Fruit fly (Drosophila melanogaster) whole organism, embryonic: ENCODE data around the gene Hat1.
A peak's percentile ranks its signal among the peaks of the same experiment; 100 is the strongest.

Experiments used
- BEAF-32 ChIP-seq: fragments of 200-800 bp; sonication (Bioruptor generic); optimal IDR thresholded peaks from 3 replicates; lab custom pipeline; 2017; ENCODE audit warnings: missing biosample characterization, missing genetic modification characterization, mild to moderate bottlenecking, moderate library complexity, missing genetic modification reagents
- CG10543 ChIP-seq: fragments of 200-800 bp; sonication (Bioruptor generic); optimal IDR thresholded peaks from 3 replicates; lab custom pipeline; 2017; ENCODE audit warnings: missing biosample characterization, mild to moderate bottlenecking, missing genetic modification characterization, moderate library complexity
- CG10565 ChIP-seq: fragments of 200-800 bp; sonication (Bioruptor generic); optimal IDR thresholded peaks from 3 replicates; lab custom pipeline; 2016; ENCODE audit warnings: missing biosample characterization, mild to moderate bottlenecking, missing genetic modification characterization
- CG11398 ChIP-seq: fragments of 200-800 bp; sonication (Bioruptor generic); optimal IDR thresholded peaks from 2 replicates; lab custom pipeline; 2016; ENCODE audit warnings: missing biosample characterization, missing genetic modification characterization
- CG12104 ChIP-seq: fragments of 200-800 bp; sonication (Bioruptor generic); optimal IDR thresholded peaks from 3 replicates; lab custom pipeline; 2016; ENCODE audit warnings: missing biosample characterization, missing genetic modification characterization
- CG12299 ChIP-seq: fragments of 200-800 bp; sonication (Bioruptor generic); optimal IDR thresholded peaks from 2 replicates; lab custom pipeline; 2018; ENCODE audit warnings: missing biosample characterization, mild to moderate bottlenecking, missing genetic modification characterization
- CG12659 ChIP-seq: fragments of 200-800 bp; sonication (Bioruptor generic); optimal IDR thresholded peaks from 3 replicates; lab custom pipeline; 2017; ENCODE audit warnings: mild to moderate bottlenecking, missing biosample characterization, missing genetic modification reagents, missing genetic modification characterization
- CG13287 ChIP-seq: fragments of 200-800 bp; sonication (Bioruptor generic); IDR thresholded peaks from 2 replicates; pipeline ENCODE4 v1.3.6; 2022; ENCODE audit warnings: missing biosample characterization, missing genetic modification characterization; ENCODE audit not compliant: partially characterized antibody
- CG14710 ChIP-seq: fragments of 200-800 bp; sonication (Bioruptor generic); optimal IDR thresholded peaks from 3 replicates; lab custom pipeline; 2019; ENCODE audit warnings: missing biosample characterization, mild to moderate bottlenecking, missing genetic modification characterization, moderate library complexity
- CG15601 ChIP-seq: fragments of 200-800 bp; sonication (Bioruptor generic); optimal IDR thresholded peaks from 3 replicates; lab custom pipeline; 2019; ENCODE audit warnings: missing biosample characterization, mild to moderate bottlenecking, missing genetic modification characterization, moderate library complexity
- CG16815 ChIP-seq: fragments of 200-800 bp; sonication (Bioruptor generic); optimal IDR thresholded peaks from 3 replicates; lab custom pipeline; 2017; ENCODE audit warnings: missing biosample characterization, mild to moderate bottlenecking, missing genetic modification characterization
- CG2202 ChIP-seq: fragments of 200-800 bp; sonication (Bioruptor generic); optimal IDR thresholded peaks from 2 replicates; lab custom pipeline; 2018; ENCODE audit warnings: missing biosample characterization, mild to moderate bottlenecking, missing genetic modification characterization
- CG3065 ChIP-seq: fragments of 200-800 bp; sonication (Bioruptor generic); optimal IDR thresholded peaks from 2 replicates; lab custom pipeline; 2016; ENCODE audit warnings: missing biosample characterization, missing genetic modification characterization
- CG32532 ChIP-seq: fragments of 200-800 bp; sonication (Bioruptor generic); IDR thresholded peaks from 2 replicates; pipeline ENCODE4 v1.3.6; 2022; ENCODE audit warnings: missing biosample characterization, missing genetic modification characterization
- CG32767 ChIP-seq: fragments of 200-800 bp; sonication (Bioruptor generic); IDR thresholded peaks from 2 replicates; pipeline ENCODE4 v1.3.6; 2022; ENCODE audit warnings: missing biosample characterization, missing genetic modification characterization
- CG3407 ChIP-seq: fragments of 200-800 bp; sonication (Bioruptor generic); optimal IDR thresholded peaks from 2 replicates; lab custom pipeline; 2018; ENCODE audit warnings: missing biosample characterization, mild to moderate bottlenecking, missing genetic modification characterization
- CG4617 ChIP-seq: fragments of 200-800 bp; sonication (Bioruptor generic); optimal IDR thresholded peaks from 3 replicates; lab custom pipeline; 2016; ENCODE audit warnings: missing biosample characterization, missing genetic modification characterization, borderline replicate concordance
- CG5245 ChIP-seq: fragments of 200-800 bp; sonication (Bioruptor generic); optimal IDR thresholded peaks from 3 replicates; lab custom pipeline; 2016; ENCODE audit warnings: missing biosample characterization, missing genetic modification characterization
- CG6254 ChIP-seq: fragments of 200-800 bp; sonication (Bioruptor generic); optimal IDR thresholded peaks from 3 replicates; lab custom pipeline; 2017; ENCODE audit warnings: mild to moderate bottlenecking, missing biosample characterization, missing genetic modification reagents, missing genetic modification characterization
- CG7839 ChIP-seq: fragments of 200-800 bp; sonication (Bioruptor generic); optimal IDR thresholded peaks from 3 replicates; lab custom pipeline; 2018; ENCODE audit warnings: missing biosample characterization, mild to moderate bottlenecking, missing genetic modification characterization, moderate library complexity
- CG7987 ChIP-seq: fragments of 200-800 bp; sonication (Bioruptor generic); optimal IDR thresholded peaks from 2 replicates; lab custom pipeline; 2018; ENCODE audit warnings: missing biosample characterization, mild to moderate bottlenecking, missing genetic modification characterization, moderate library complexity
- CG9609 ChIP-seq: fragments of 200-800 bp; sonication (Bioruptor generic); optimal IDR thresholded peaks from 3 replicates; lab custom pipeline; 2016; ENCODE audit warnings: missing biosample characterization, missing genetic modification characterization
- Camta ChIP-seq: fragments of 200-800 bp; sonication (Bioruptor generic); optimal IDR thresholded peaks from 2 replicates; lab custom pipeline; 2016; ENCODE audit warnings: missing biosample characterization, missing genetic modification characterization
- CrebB ChIP-seq: fragments of 200-800 bp; sonication (Bioruptor generic); optimal IDR thresholded peaks from 3 replicates; lab custom pipeline; 2018; ENCODE audit warnings: missing biosample characterization, mild to moderate bottlenecking, missing genetic modification characterization
- Dfd ChIP-seq, 2 experiments: fragments of >200 bp; optimal IDR thresholded peaks; 2 replicates each; lab custom pipeline; 2017; ENCODE audit warnings: missing biosample characterization in 2 of 2, missing genetic modification characterization in 2 of 2
- E2f2 ChIP-seq: fragments of 200-800 bp; sonication (Bioruptor generic); IDR thresholded peaks from 2 replicates; pipeline ENCODE4 v1.3.6; 2022; ENCODE audit warnings: missing biosample characterization, missing genetic modification characterization
- Kr ChIP-seq: fragments of 200-800 bp; sonication (Bioruptor generic); optimal IDR thresholded peaks from 2 replicates; lab custom pipeline; 2017; ENCODE audit warnings: missing biosample characterization, mild to moderate bottlenecking, missing genetic modification characterization
- Lhr ChIP-seq: fragments of 200-800 bp; sonication (Bioruptor generic); optimal IDR thresholded peaks from 3 replicates; lab custom pipeline; 2017; ENCODE audit warnings: mild to moderate bottlenecking, missing biosample characterization, missing genetic modification reagents, missing genetic modification characterization
- MBD-R2 ChIP-seq: fragments of 200-800 bp; sonication (Bioruptor generic); IDR thresholded peaks from 2 replicates; pipeline ENCODE4 v1.3.6; 2022; ENCODE audit warnings: missing biosample characterization, missing genetic modification characterization
- Poxn ChIP-seq: fragments of 200-800 bp; sonication (Bioruptor generic); IDR thresholded peaks from 2 replicates; pipeline ENCODE4 v1.3.6; 2022; ENCODE audit warnings: missing biosample characterization, missing genetic modification characterization
- Sry-β ChIP-seq: fragments of 200-800 bp; sonication (Bioruptor generic); optimal IDR thresholded peaks from 2 replicates; lab custom pipeline; 2018; ENCODE audit warnings: missing biosample characterization, mild to moderate bottlenecking, missing genetic modification characterization, moderate library complexity
- Tbp ChIP-seq: fragments of >200 bp; optimal IDR thresholded peaks from 2 replicates; lab custom pipeline; 2018; ENCODE audit warnings: missing biosample characterization, missing genetic modification characterization
- Usf ChIP-seq: fragments of 200-800 bp; sonication (Bioruptor generic); optimal IDR thresholded peaks from 2 replicates; lab custom pipeline; 2017; ENCODE audit warnings: missing genotype, missing biosample characterization, missing genetic modification characterization
- YL-1 ChIP-seq: fragments of 200-800 bp; sonication (Bioruptor generic); optimal IDR thresholded peaks from 3 replicates; lab custom pipeline; 2017; ENCODE audit warnings: missing biosample characterization, mild to moderate bottlenecking, missing genetic modification characterization
- az2 ChIP-seq: fragments of 200-800 bp; sonication (Bioruptor generic); optimal IDR thresholded peaks from 3 replicates; lab custom pipeline; 2016; ENCODE audit warnings: missing biosample characterization, missing genetic modification characterization
- bab2 ChIP-seq: fragments of 200-800 bp; sonication (Bioruptor generic); optimal IDR thresholded peaks from 2 replicates; lab custom pipeline; 2016; ENCODE audit warnings: missing biosample characterization, missing genetic modification characterization
- caup ChIP-seq: fragments of 200-800 bp; sonication (Bioruptor generic); optimal IDR thresholded peaks from 3 replicates; lab custom pipeline; 2017; ENCODE audit warnings: missing biosample characterization, mild to moderate bottlenecking, missing genetic modification characterization, moderate library complexity; ENCODE audit not compliant: severe bottlenecking
- chm ChIP-seq: fragments of 200-800 bp; sonication (Bioruptor generic); IDR thresholded peaks from 2 replicates; pipeline ENCODE4 v1.3.6; 2022; ENCODE audit warnings: missing biosample characterization, missing genetic modification characterization
- corto ChIP-seq: fragments of 200-800 bp; sonication (Bioruptor generic); optimal IDR thresholded peaks from 2 replicates; lab custom pipeline; 2016; ENCODE audit warnings: missing biosample characterization, mild to moderate bottlenecking, missing genetic modification characterization, moderate library complexity
- disco-r ChIP-seq: fragments of 200-800 bp; sonication (Bioruptor generic); optimal IDR thresholded peaks from 2 replicates; lab custom pipeline; 2016; ENCODE audit warnings: missing biosample characterization, missing genetic modification characterization
- exex ChIP-seq: fragments of 200-800 bp; sonication (Bioruptor generic); optimal IDR thresholded peaks from 4 replicates; lab custom pipeline; 2018; ENCODE audit warnings: missing biosample characterization, mild to moderate bottlenecking, missing genetic modification characterization, moderate library complexity
- gfzf ChIP-seq: fragments of 200-800 bp; sonication (Bioruptor generic); optimal IDR thresholded peaks from 2 replicates; lab custom pipeline; 2016; ENCODE audit warnings: missing biosample characterization, mild to moderate bottlenecking, missing genetic modification characterization, moderate library complexity
- lilli ChIP-seq: fragments of 200-800 bp; sonication (Bioruptor generic); optimal IDR thresholded peaks from 3 replicates; lab custom pipeline; 2016; ENCODE audit warnings: missing biosample characterization, missing genetic modification characterization
- nom ChIP-seq: fragments of 200-800 bp; sonication (Bioruptor generic); optimal IDR thresholded peaks from 2 replicates; lab custom pipeline; 2017; ENCODE audit warnings: missing biosample characterization, missing genetic modification characterization, mild to moderate bottlenecking, moderate library complexity, missing genetic modification reagents
- sens ChIP-seq: fragments of 200-800 bp; sonication (Bioruptor generic); peaks from one replicate; lab custom pipeline; 2016; ENCODE audit warnings: missing biosample characterization, missing genetic modification characterization
- slp2 ChIP-seq: fragments of 200-800 bp; sonication (Bioruptor generic); optimal IDR thresholded peaks from 2 replicates; lab custom pipeline; 2016; ENCODE audit warnings: missing biosample characterization, missing genetic modification characterization
- tgo ChIP-seq: fragments of 200-800 bp; sonication (Bioruptor generic); IDR thresholded peaks from 3 replicates; pipeline ENCODE4 v1.3.6; 2022; ENCODE audit warnings: missing biosample characterization, missing genetic modification characterization
- unc-4 ChIP-seq: fragments of 200-800 bp; sonication (Bioruptor generic); IDR thresholded peaks from 2 replicates; pipeline ENCODE4 v1.3.6; 2022; ENCODE audit warnings: missing biosample characterization, missing genetic modification characterization; ENCODE audit not compliant: partially characterized antibody
- unpg ChIP-seq: fragments of 200-800 bp; sonication (Bioruptor generic); optimal IDR thresholded peaks from 3 replicates; lab custom pipeline; 2018; ENCODE audit warnings: missing biosample characterization, mild to moderate bottlenecking, missing genetic modification characterization, moderate library complexity

Gene Hat1

DNA sequence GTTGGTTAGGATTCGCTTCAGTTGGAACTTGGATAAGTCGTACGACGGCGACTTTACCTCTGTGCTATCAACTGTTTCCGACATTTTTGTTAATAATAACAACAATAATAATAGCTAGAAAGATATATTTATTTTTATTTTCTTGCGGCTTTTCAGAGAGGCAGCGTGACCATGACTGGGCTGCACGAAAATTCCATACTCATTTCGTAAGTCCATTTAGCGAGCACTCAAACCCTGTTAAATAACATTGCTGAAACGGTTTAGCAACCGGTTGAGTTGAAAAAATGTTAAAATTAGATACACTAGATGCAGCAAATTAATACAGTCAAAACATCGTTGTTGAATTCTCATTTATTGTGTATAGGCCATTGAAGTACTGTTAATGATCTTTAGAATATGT lies 34.6 kb downstream of the Hat1 start, which contains the start of gene Dcps (continued):
- TF ChIP-seq unc-4 (GFP tag; lab: Robert Waterston, UW): peak; percentile 19; the same call in 1 of the 2 replicates
- no peak for TF ChIP-seq bab2 (GFP tag; lab: Kevin White, UChicago)
- TF ChIP-seq MBD-R2 (GFP tag; lab: Robert Waterston, UW): peak; percentile 81
- TF ChIP-seq CG14710 (tag; lab: Kevin White, UChicago): peak; percentile 30
- peak; percentile 47 for TF ChIP-seq CG13287 (GFP tag; lab: Robert Waterston, UW)
- TF ChIP-seq Camta (GFP tag; lab: Kevin White, UChicago): no peak
- peak; percentile 55 for TF ChIP-seq CG4617 (GFP tag; lab: Kevin White, UChicago)
- TF ChIP-seq Lhr (GFP tag; lab: Kevin White, UChicago): peak; percentile 25
- no peak for TF ChIP-seq Kr (GFP tag; lab: Kevin White, UChicago)
- peak; percentile 86 for TF ChIP-seq gfzf (GFP tag; lab: Kevin White, UChicago)
- no peak for TF ChIP-seq CG5245
- TF ChIP-seq CG3065 (GFP tag; lab: Kevin White, UChicago): no peak
- TF ChIP-seq BEAF-32 (GFP tag; lab: Kevin White, UChicago): peak; percentile 33
- peak; percentile 39 for TF ChIP-seq Sry-β (GFP tag; lab: Kevin White, UChicago)

DNA sequence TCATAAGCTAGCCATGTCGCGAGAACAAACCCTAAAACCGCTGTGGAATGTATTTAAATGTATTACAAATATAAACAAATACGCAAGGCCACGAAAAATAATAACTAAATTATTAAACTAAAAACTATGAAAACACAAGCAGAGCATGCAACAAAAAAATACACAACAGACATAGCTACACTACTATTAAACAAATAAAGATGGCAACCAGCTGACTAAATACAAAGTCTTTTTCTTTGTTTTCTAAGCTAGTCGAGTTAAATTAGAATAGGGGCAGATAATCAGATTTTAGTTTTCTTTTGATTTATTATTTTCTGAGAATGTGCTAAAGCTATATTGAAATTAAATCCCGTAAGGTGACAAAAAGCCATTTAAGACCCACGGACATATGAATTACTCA lies 42.5 kb downstream of the Hat1 start:
- TF ChIP-seq Poxn (GFP tag; lab: Robert Waterston, UW) (no peak), CG7987 (peak; percentile 39), tgo (no peak), az2 (GFP tag; lab: Kevin White, UChicago) (no peak), disco-r (GFP tag; lab: Kevin White, UChicago) (no peak), slp2 (GFP tag; lab: Kevin White, UChicago) (no peak), CG9609 (GFP tag; lab: Kevin White, UChicago) (no peak), nom (GFP tag; lab: Kevin White, UChicago) (no peak), CG16815 (no peak), CG10565 (GFP tag; lab: Kevin White, UChicago) (no peak), CG32767 (no peak), CG15601 (tag; lab: Kevin White, UChicago) (peak; percentile 53), CG2202 (tag; lab: Kevin White, UChicago) (no peak), unpg (GFP tag; lab: Kevin White, UChicago) (peak; percentile 8), CG10543 (GFP tag; lab: Kevin White, UChicago) (peak; percentile 71), caup (peak; percentile 77), CG32532 (GFP tag; lab: Robert Waterston, UW) (no peak), CrebB (no peak), MBD-R2 (GFP tag; lab: Robert Waterston, UW) (no peak), exex (no peak), E2f2 (GFP tag; lab: Robert Waterston, UW) (no peak), Dfd (GFP tag; optimal IDR thresholded peaks at IDR 0.05; lab: Kevin White, UChicago) (no peak), CG11398 (no peak), Usf (no peak), CG7839 (no peak), CG12299 (tag; lab: Kevin White, UChicago) (peak; percentile 46), CG12104 (GFP tag; lab: Kevin White, UChicago) (peak; percentile 2), Tbp (GFP tag; lab: Kevin White, UChicago) (no peak), corto (GFP tag; lab: Kevin White, UChicago) (no peak), YL-1 (GFP tag; lab: Kevin White, UChicago) (peak; percentile 29), chm (GFP tag; lab: Robert Waterston, UW) (no peak), sens (peak; percentile 78), CG6254 (GFP tag; lab: Kevin White, UChicago) (peak; percentile 32), CG12659 (GFP tag; lab: Kevin White, UChicago) (peak; percentile 38), CG3407 (GFP tag; lab: Kevin White, UChicago) (peak; percentile 21), lilli (GFP tag; lab: Kevin White, UChicago) (no peak)
